Worm (Caenorhabditis elegans): ENCODE data around the gene Y38E10A.22.

Gene Y38E10A.22

ce11 chrII:12677710-12677974 lies at the start of gene Y38E10A.22:
Gene Y38E10A.22 (minus strand): TSS chrII:12677810.
- TF ChIP-seq nhr-28 (tag; optimal IDR thresholded peaks at IDR 0.05) (no peak), F16B12.6 (tag; optimal IDR thresholded peaks at IDR 0.05) (no peak), lin-13 (GFP tag; optimal IDR thresholded peaks at IDR 0.05) (no peak), ceh-88 (GFP tag; IDR thresholded peaks at IDR 0.05) (no peak), mef-2 (tag; optimal IDR thresholded peaks at IDR 0.05) (no peak), alr-1 (tag; optimal IDR thresholded peaks at IDR 0.05; ENCODE audit: borderline replicate concordance) (no peak), fkh-4 (tag; optimal IDR thresholded peaks at IDR 0.05; ENCODE audit: borderline replicate concordance) (no peak), nhr-237 (tag; optimal IDR thresholded peaks at IDR 0.05) (no peak), nhr-76 (tag; optimal IDR thresholded peaks at IDR 0.05) (no peak), tlp-1 (tag; optimal IDR thresholded peaks at IDR 0.05) (no peak), C16A3.4 (tag; optimal IDR thresholded peaks at IDR 0.05) (no peak), C34B4.2 (tag; optimal IDR thresholded peaks at IDR 0.05) (no peak), nhr-19 (GFP tag; conservative IDR thresholded peaks at IDR 0.05) (no peak), unc-130 (tag; optimal IDR thresholded peaks at IDR 0.05) (no peak), irx-1 (tag; optimal IDR thresholded peaks at IDR 0.05) (no peak), ceh-63 (GFP tag; optimal IDR thresholded peaks at IDR 0.05) (no peak), pax-3 (tag; optimal IDR thresholded peaks at IDR 0.05) (no peak)

- TF ChIP-seq Y116A8C.19 (tag; optimal IDR thresholded peaks at IDR 0.05; ENCODE audit: borderline replicate concordance) (no peak), nhr-90 (tag; optimal IDR thresholded peaks at IDR 0.05; ENCODE audit: poor library complexity) (no peak), lin-14 (GFP tag; optimal IDR thresholded peaks at IDR 0.05) (no peak), nhr-28 (tag; optimal IDR thresholded peaks at IDR 0.05) (no peak), unc-98 (GFP tag; IDR thresholded peaks at IDR 0.05) (no peak), tbx-2 (tag; optimal IDR thresholded peaks at IDR 0.05) (no peak), mef-2 (tag; optimal IDR thresholded peaks at IDR 0.05) (no peak)
Measured at ce11 chrII:12726704-12727103, 49.1 kb upstream of the Y38E10A.22 start.

ce11 chrII:12722685-12723287 lies 45.2 kb upstream of the Y38E10A.22 start:
- TF ChIP-seq nhr-20 (tag; optimal IDR thresholded peaks at IDR 0.05) (no peak), tbx-2 (tag; optimal IDR thresholded peaks at IDR 0.05) (no peak)

- no peak for TF ChIP-seq fkh-4 (tag; optimal IDR thresholded peaks at IDR 0.05; ENCODE audit: borderline replicate concordance)
- no peak for TF ChIP-seq nhr-19 (GFP tag; conservative IDR thresholded peaks at IDR 0.05)
- no peak for TF ChIP-seq snu-23 (GFP tag; optimal IDR thresholded peaks at IDR 0.05)
- no peak for TF ChIP-seq ceh-82 (tag; optimal IDR thresholded peaks at IDR 0.05)
- no peak for TF ChIP-seq rnt-1 (tag; optimal IDR thresholded peaks at IDR 0.05)
- TF ChIP-seq unc-130 (tag; optimal IDR thresholded peaks at IDR 0.05), result no peak
- no peak for TF ChIP-seq dsc-1 (tag; optimal IDR thresholded peaks at IDR 0.05)
- no peak for TF ChIP-seq zip-4 (GFP tag; optimal IDR thresholded peaks at IDR 0.05)
- TF ChIP-seq unc-62 (GFP tag; optimal IDR thresholded peaks at IDR 0.05), result no peak
- TF ChIP-seq mef-2 (tag; optimal IDR thresholded peaks at IDR 0.05), result no peak
- no peak for TF ChIP-seq F16B12.6 (tag; optimal IDR thresholded peaks at IDR 0.05)
- TF ChIP-seq nhr-90 (tag; optimal IDR thresholded peaks at IDR 0.05; ENCODE audit: poor library complexity), result no peak
- TF ChIP-seq efl-3 (GFP tag; optimal IDR thresholded peaks at IDR 0.05), result no peak
- TF ChIP-seq irx-1 (tag; optimal IDR thresholded peaks at IDR 0.05), result no peak
- TF ChIP-seq lin-15B (tag; optimal IDR thresholded peaks at IDR 0.05), result no peak
- no peak for TF ChIP-seq mdl-1 (tag; optimal IDR thresholded peaks at IDR 0.05)
- no peak for TF ChIP-seq nhr-71 (tag; optimal IDR thresholded peaks at IDR 0.05)
- TF ChIP-seq fkh-10 (GFP tag; optimal IDR thresholded peaks at IDR 0.05), result no peak
- TF ChIP-seq lin-14 (GFP tag; optimal IDR thresholded peaks at IDR 0.05), result no peak
Measured at ce11 chrII:12722049-12722448, 44.4 kb upstream of the Y38E10A.22 start.

Data from whole organism, L1 larva.